Worm (Caenorhabditis elegans): ENCODE measurements around the gene F20D6.1.

The F20D6.1 gene

DNA sequence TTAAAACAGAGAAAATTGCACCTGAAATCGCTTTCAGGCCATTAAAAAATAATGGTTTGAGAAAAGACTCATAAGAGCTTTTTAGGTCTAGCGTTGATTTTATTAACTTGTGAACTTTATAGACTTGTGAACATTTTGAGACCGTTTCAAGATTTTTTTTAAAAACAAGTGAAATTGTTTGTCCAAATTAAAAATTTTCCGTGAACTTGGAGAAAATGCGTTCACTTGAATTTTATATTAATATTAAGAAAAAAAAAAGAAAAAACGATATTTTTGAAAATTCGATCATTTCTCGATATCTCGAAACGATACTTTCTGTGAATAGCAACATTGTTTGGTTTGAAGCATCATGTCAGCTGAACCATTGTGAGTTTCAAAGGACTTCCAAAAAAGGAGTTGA is at the start of gene F20D6.1:
F20D6.1 (plus strand) TSS at position 301 of the 400 bp plus-strand sequence.
- TF ChIP-seq dao-5 (tag; optimal IDR thresholded peaks at IDR 0.05), result no peak
- TF ChIP-seq him-1 (tag; optimal IDR thresholded peaks at IDR 0.05), result no peak
- no peak for TF ChIP-seq W03F9.2 (tag; optimal IDR thresholded peaks at IDR 0.05)

DNA sequence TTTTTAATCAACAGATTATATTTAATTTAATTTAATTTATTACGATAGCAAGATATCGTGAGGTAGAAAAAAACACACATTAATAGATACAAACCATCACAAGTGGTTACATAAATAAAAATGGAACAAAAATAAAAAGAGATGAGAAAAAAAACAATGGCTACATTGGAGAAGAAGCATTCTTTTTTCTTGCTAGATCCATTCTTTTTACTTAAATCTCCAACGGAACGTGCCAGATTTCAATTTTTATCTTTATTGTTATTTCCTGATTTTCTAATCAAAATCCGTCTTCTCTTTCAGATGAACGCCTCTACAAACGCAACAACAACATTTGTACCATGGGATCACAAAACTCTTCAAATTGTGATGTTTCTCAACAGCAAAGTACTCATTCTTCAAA is 46.9 kb upstream of the F20D6.1 start, which contains the start of gene D1014.2:
D1014.2 (plus strand) TSS at position 301 of the 400 bp plus-strand sequence.
- no peak for TF ChIP-seq dao-5 (tag; optimal IDR thresholded peaks at IDR 0.05)
- no peak for TF ChIP-seq W03F9.2 (tag; optimal IDR thresholded peaks at IDR 0.05)
- no peak for TF ChIP-seq him-1 (tag; optimal IDR thresholded peaks at IDR 0.05)

DNA sequence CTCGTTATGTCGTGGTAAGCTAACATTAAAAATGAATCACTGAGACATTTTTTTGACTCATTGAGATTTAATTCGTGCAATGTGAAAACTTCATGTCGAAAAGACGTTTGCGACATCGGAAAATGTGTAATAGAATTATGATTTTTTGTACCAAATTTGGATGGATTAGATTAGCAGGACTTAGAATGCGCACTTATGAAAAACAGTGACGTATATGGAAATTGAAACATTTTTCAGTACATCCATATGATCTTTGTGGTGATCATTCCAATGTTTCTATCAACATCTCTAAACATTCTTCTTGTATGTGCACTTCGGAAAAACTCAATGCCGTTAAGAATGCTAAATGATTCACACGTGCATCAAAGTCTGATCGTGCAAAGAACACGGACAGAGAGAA is 46.0 kb upstream of the F20D6.1 start:
- TF ChIP-seq dao-5 (tag; optimal IDR thresholded peaks at IDR 0.05), result no peak
- TF ChIP-seq him-1 (tag; optimal IDR thresholded peaks at IDR 0.05), result no peak
- TF ChIP-seq W03F9.2 (tag; optimal IDR thresholded peaks at IDR 0.05), result no peak

DNA sequence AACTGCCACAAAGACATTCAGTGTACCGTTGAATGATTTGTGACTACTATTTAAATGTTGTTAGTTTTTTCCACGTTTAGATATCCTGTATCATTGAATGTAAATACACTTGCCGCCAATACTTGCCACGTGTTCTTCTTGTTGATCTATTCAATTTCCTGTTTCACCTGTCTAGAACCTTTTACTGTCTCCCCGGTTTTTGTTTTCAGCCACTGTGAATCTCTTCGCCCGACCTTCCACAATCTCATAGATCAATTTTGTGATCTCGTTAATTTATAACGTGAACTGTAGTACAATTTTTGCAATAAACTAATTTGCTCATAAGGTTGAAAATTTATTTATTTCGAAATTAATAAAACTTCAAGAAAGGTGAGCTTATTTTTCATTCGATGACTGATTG is 45.2 kb upstream of the F20D6.1 start, which contains the start of gene D1014.13:
D1014.13 (plus strand) TSS at position 301 of the 400 bp plus-strand sequence.
- TF ChIP-seq W03F9.2 (tag; optimal IDR thresholded peaks at IDR 0.05) (no peak), dao-5 (tag; optimal IDR thresholded peaks at IDR 0.05) (no peak), him-1 (tag; optimal IDR thresholded peaks at IDR 0.05) (no peak)

DNA sequence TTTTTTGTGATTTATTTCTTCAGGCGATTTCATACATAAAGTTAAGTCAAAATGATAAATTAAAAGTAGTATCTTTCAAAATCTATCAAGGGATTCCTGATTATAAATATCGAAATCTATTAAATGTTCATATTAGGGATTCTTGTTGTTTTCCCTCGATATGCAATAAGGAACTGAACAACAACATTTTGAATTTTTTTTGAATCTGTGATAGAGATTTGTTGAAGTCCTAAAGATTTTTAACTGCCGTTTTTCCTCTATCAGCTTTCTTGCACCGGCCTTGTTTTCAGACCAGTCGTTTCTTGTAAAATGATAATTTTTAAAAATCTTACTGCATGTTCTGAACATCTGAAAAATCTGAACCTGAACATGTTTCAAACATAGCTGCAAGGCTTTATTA is 34.8 kb upstream of the F20D6.1 start:
- TF ChIP-seq dao-5 (tag; optimal IDR thresholded peaks at IDR 0.05) (no peak), W03F9.2 (tag; optimal IDR thresholded peaks at IDR 0.05) (no peak), him-1 (tag; optimal IDR thresholded peaks at IDR 0.05) (no peak)

DNA sequence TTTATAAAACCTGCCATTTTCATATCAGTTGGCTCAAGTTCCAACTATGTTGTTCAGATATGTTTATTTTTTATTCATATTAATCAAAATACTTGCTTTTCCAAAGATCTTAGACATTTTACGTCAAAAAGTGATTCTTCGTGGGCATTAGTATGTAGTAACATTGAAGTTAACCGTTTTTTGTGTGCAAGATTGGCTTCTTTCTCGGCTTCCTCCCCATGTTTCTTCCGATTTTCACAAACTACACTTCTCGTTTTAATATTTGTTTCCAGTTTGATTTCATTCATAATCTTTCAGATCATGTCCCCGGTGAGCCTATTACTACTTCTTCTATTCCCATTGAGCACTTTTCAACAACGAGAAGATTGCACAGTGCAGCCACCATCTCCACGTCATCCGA is 33.1 kb upstream of the F20D6.1 start, which contains the start of gene sul-2:
sul-2 (plus strand) TSS at position 301 of the 400 bp plus-strand sequence.
- TF ChIP-seq dao-5 (tag; optimal IDR thresholded peaks at IDR 0.05) (no peak), W03F9.2 (tag; optimal IDR thresholded peaks at IDR 0.05) (no peak)

DNA sequence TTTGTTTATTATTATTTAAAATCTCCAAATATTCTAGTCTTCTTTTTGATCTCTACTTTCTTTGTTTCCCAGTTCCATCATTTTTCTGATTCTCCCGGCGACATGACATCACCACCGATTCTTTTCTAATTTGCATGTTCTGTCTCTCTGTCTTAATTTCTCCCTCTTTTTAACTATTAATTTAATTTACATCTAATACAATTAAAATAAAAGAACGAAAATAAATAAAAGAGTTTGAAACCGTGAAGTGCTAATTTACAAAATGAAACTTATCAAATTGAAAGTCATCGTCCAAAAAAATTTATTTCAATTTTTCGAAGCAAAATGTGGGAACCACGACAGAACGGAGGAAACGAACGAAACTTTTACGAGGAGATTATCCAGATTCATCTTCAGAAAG is 30.9 kb upstream of the F20D6.1 start, which contains the start of gene F20D6.6:
F20D6.6 (plus strand) TSS at position 301 of the 400 bp plus-strand sequence.
- TF ChIP-seq dao-5 (tag; optimal IDR thresholded peaks at IDR 0.05), result no peak
- no peak for TF ChIP-seq W03F9.2 (tag; optimal IDR thresholded peaks at IDR 0.05)
- no peak for TF ChIP-seq him-1 (tag; optimal IDR thresholded peaks at IDR 0.05)

DNA sequence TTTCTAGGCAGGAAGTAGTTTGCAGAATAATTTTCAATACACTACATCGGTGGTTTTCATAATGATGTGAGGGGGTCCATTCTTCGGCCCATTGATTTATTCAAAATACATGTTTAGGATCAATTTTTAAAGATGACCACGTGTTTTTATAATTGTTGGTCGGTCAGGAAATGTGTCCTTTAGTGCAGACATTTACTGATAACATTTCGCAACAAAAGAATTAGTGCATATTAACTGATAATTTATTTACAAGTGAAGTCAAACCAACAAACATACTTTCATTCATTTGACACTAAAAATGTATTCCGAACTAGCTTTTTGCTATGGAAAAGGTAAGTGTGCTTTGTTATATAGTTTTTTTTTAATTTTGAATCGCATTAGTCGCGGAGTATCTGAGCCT is 28.8 kb upstream of the F20D6.1 start, which contains the start of gene F20D6.5:
F20D6.5 (plus strand) TSS at position 259 of the 400 bp plus-strand sequence.
- no peak for TF ChIP-seq W03F9.2 (tag; optimal IDR thresholded peaks at IDR 0.05)
- TF ChIP-seq him-1 (tag; optimal IDR thresholded peaks at IDR 0.05), result no peak
- TF ChIP-seq dao-5 (tag; optimal IDR thresholded peaks at IDR 0.05), result no peak

DNA sequence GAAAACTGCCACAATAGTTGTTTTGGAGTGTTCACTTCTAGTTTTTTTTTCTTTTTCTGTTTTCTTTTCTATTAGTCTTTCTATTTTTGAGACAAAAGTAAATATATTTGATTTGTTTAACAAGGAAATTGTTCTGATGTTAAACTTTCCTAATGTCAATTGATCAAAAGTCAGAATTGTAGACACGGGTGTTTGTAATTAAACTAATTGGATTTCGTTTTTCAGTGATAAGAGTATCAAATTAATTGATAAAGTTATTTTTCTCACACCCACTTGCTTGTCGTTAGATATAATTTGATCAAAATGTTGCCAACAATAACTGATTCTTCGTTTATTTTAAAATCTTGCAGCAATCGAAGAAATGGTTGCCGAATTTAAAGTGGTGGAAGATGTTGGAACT is 27.3 kb upstream of the F20D6.1 start:
- TF ChIP-seq dao-5 (tag; optimal IDR thresholded peaks at IDR 0.05), result no peak
- TF ChIP-seq W03F9.2 (tag; optimal IDR thresholded peaks at IDR 0.05), result no peak
- TF ChIP-seq him-1 (tag; optimal IDR thresholded peaks at IDR 0.05), result no peak

DNA sequence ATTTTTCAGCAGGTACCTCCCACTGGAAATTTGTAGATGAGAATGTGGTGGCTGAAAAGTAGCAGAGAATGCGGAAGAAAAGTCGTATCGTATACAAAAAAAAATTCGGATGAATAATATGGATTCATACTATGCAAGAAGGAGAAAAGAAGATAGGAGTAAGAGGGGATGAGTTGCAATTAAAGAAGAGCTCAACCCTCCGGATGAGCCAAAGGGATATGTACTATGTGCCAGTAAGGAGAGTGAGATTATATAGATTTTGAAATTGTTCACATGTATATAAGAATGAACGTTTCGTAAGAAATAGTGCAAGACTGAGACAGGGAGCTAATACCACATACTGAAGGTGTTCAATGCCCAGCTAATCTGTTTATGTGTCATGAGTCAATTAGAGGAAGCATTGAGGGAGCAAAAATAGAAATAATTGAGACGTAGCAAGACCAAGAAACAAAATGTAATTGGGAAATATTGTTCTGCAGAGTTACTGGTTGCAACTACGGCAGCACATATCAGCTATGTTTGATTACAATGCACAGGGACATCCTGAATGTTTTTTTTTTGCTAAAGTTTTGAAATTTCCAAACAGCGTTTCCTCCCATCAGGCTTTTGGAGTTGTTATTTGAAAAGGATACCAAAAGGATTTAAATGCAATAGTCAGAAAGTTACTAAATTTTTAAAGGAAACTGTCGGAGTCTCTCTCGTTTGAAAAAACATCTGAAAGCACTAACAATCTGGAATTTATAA is 22.1 kb upstream of the F20D6.1 start, which contains the start of gene F20D6.8:
F20D6.8 (minus strand) TSS at position 51 of the 744 bp plus-strand sequence.
- TF ChIP-seq him-1 (tag; optimal IDR thresholded peaks at IDR 0.05) (no peak), W03F9.2 (tag; optimal IDR thresholded peaks at IDR 0.05) (no peak), dao-5 (tag; optimal IDR thresholded peaks at IDR 0.05) (no peak)

DNA sequence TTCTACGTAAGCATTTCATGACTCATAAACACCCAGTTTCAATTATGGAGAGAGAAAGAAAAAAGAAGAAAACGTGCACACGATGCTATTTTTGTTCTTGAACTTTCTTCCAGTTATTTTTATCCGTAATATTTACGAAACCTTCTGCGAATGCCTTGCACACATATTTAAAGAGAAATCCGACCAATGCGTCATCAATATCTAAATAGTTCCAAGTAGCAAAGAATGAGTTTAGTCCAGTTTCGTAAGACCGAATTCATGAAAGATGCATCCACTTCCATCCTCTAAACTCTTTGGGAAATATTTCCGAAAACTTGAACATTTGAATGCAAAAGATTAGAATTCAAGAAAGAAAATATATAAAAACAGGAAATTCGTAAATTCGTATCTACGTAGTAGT is 21.4 kb upstream of the F20D6.1 start:
- no peak for TF ChIP-seq him-1 (tag; optimal IDR thresholded peaks at IDR 0.05)

DNA sequence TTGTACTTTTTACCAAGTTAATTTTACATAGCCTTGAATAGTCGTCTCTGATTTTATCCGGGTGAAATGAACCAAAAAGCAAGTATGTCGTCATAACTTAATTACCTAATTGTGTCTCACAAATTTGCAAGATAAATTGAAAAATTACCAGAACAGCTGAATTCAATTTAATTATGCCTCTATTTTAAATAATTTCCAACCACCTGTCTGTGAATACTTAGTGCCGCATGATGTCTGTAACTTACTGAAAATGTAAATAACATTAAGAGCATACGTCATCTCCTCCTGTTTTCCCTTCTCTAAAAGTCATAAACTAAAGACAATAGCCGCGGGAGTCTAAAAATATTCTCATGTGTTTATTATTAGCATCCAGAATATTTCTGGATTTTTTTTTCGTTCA is 20.2 kb upstream of the F20D6.1 start:
- TF ChIP-seq W03F9.2 (tag; optimal IDR thresholded peaks at IDR 0.05), result no peak
- TF ChIP-seq him-1 (tag; optimal IDR thresholded peaks at IDR 0.05), result no peak
- TF ChIP-seq dao-5 (tag; optimal IDR thresholded peaks at IDR 0.05), result no peak

DNA sequence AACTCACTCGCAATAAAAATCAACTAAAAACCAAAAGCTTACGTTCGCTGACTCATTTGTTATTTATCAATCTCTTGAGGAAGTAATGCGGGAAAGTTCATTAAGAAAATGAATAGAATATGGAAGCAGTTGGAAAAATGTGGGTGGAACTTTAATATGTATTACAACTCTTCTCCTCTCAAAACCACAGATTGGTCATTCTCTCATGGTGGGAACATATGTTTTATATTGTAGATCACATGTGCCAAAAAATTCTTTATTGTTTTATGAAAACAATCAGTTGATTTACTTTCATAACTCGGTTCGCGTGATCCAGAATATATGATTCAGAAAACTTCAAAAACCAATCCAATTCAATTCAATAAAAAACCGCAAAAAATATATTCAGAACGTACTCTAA is 18.8 kb upstream of the F20D6.1 start:
- TF ChIP-seq him-1 (tag; optimal IDR thresholded peaks at IDR 0.05) (no peak), dao-5 (tag; optimal IDR thresholded peaks at IDR 0.05) (no peak), W03F9.2 (tag; optimal IDR thresholded peaks at IDR 0.05) (no peak)

DNA sequence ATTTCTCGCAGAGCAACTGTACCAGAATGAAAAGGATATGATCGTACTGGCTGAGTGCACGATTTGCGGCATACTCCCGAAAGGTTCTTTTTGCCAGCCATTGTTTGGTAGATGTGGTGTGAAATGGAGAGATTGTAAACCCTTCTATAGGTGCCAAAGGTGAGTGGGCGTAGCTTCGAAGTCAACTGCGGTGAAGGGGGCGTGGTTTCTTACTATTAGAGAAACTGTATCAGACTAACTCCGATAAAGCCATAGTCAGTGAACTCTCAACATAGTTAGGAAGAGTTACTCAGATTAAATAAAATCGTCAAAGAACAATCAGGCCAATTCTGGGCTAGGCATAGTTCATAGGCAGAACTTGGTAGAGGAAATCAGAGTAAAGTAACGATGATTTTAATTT is 13.2 kb upstream of the F20D6.1 start, which contains the start of gene F20D6.9:
F20D6.9 (minus strand) TSS at position 101 of the 400 bp plus-strand sequence.
- TF ChIP-seq him-1 (tag; optimal IDR thresholded peaks at IDR 0.05) (no peak), W03F9.2 (tag; optimal IDR thresholded peaks at IDR 0.05) (no peak), dao-5 (tag; optimal IDR thresholded peaks at IDR 0.05) (no peak)

Measured in whole organism, L4/young adult.